Worm (Caenorhabditis elegans) whole organism, young adult: ENCODE results near the gene srab-11.

Experiments used
- F10E7.11 ChIP-seq: sonication (generic microtip); optimal IDR thresholded peaks from 2 replicates; lab custom pipeline; 2017; ENCODE audit warnings: mild to moderate bottlenecking, missing genetic modification characterization, moderate library complexity, missing compliant biosample characterization
- ama-1 ChIP-seq, 3 experiments: fragments of 150-350 bp in 1 of 3; sonication (generic microtip) in 2 of 3; optimal IDR thresholded peaks; 2 replicates each; lab custom pipeline; 2014 to 2018; ENCODE audit warnings: missing biosample characterization in 2 of 3, missing genetic modification characterization in 2 of 3, missing genetic modification reagents in 2 of 3
- aptf-2 ChIP-seq: fragments of 200-800 bp; sonication (Bioruptor generic); conservative IDR thresholded peaks from 2 replicates; pipeline ENCODE4 v1.3.6; 2022; ENCODE audit warnings: missing genetic modification reagents, missing genetic modification characterization, missing compliant biosample characterization
- athp-1 ChIP-seq: sonication (generic microtip); optimal IDR thresholded peaks from 2 replicates; lab custom pipeline; 2017; ENCODE audit warnings: mild to moderate bottlenecking, missing genetic modification characterization, missing compliant biosample characterization
- dpl-1 ChIP-seq: fragments of 150-350 bp; optimal IDR thresholded peaks from 2 replicates; lab custom pipeline; 2014; ENCODE audit warnings: missing biosample characterization, missing genetic modification reagents, missing genetic modification characterization
- ets-4 ChIP-seq: fragments of 200-800 bp; sonication (Bioruptor generic); optimal IDR thresholded peaks from 2 replicates; lab custom pipeline; 2018; ENCODE audit warnings: mild to moderate bottlenecking, missing genetic modification characterization, missing compliant biosample characterization
- hrde-1 ChIP-seq: sonication (generic microtip); optimal IDR thresholded peaks from 2 replicates; lab custom pipeline; 2016; ENCODE audit warnings: missing genetic modification characterization, mild to moderate bottlenecking, missing compliant biosample characterization, moderate library complexity, missing genotype, missing genetic modification reagents, borderline replicate concordance
- lag-1 ChIP-seq: fragments of 200-800 bp; sonication (Bioruptor generic); IDR thresholded peaks from 2 replicates; pipeline ENCODE4 v1.3.6; 2022; ENCODE audit warnings: missing genetic modification reagents, missing genetic modification characterization, missing compliant biosample characterization
- lin-54 ChIP-seq: fragments of 200-800 bp; sonication (Bioruptor generic); optimal IDR thresholded peaks from 2 replicates; lab custom pipeline; 2018; ENCODE audit warnings: mild to moderate bottlenecking, missing genetic modification characterization, missing compliant biosample characterization
- nhr-90 ChIP-seq: sonication (generic microtip); optimal IDR thresholded peaks from 2 replicates; lab custom pipeline; 2016; ENCODE audit warnings: missing genotype, mild to moderate bottlenecking, missing genetic modification characterization, missing compliant biosample characterization
- repo-1 ChIP-seq: sonication (generic microtip); optimal IDR thresholded peaks from 2 replicates; lab custom pipeline; 2017; ENCODE audit warnings: mild to moderate bottlenecking, missing genetic modification characterization, missing compliant biosample characterization
- snpc-4 ChIP-seq, 5 experiments: fragments of 150-350 bp in 1 of 5; sonication (generic microtip) in 4 of 5; optimal IDR thresholded peaks; 2 replicates each; lab custom pipeline; 2014 to 2018; ENCODE audit warnings: missing genetic modification characterization in 5 of 5, missing biosample characterization in 3 of 5, antibody characterized with exemption in 2 of 5, mild to moderate bottlenecking in 2 of 5, missing compliant biosample characterization in 2 of 5, missing genotype in 2 of 5, moderate library complexity in 2 of 5, missing genetic modification reagents in 1 of 5
- sptf-2 ChIP-seq: fragments of 200-800 bp; sonication (Bioruptor generic); optimal IDR thresholded peaks from 2 replicates; lab custom pipeline; 2018; ENCODE audit warnings: mild to moderate bottlenecking, missing genetic modification characterization, missing compliant biosample characterization

DNA sequence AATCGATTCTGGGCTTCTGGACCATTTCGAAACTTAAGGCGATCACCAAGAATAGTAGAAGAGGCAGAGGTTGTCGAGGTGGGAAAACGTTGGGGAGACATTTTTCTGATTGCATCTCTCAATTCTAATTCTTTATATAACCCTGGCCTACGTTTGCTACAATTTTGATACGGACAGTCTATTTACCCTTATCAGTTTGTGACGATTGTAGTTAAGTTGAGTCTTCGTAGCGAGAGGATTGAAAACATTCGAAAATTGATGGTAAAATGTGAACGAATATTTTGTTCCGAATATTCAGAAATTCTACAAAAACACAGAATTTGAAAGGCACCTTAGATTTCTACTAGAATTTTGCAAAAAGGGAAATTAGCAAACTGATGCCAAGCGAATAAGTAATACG lies 19.2 kb downstream of the srab-11 start, which contains the start of gene Y73C8C.10:
- no peak for TF ChIP-seq snpc-4 (GFP tag; optimal IDR thresholded peaks at IDR 0.05; lab: Kevin White, UChicago)
- TF ChIP-seq snpc-4 (tag; optimal IDR thresholded peaks at IDR 0.05; lab: Kevin White, UChicago): no peak
- TF ChIP-seq lag-1 (GFP tag; lab: Robert Waterston, UW): no peak
- TF ChIP-seq sptf-2 (GFP tag; lab: Kevin White, UChicago): no peak
- no peak for TF ChIP-seq ets-4 (GFP tag; lab: Kevin White, UChicago)
- TF ChIP-seq athp-1 (tag; lab: Kevin White, UChicago): no peak
- no peak for TF ChIP-seq F10E7.11
- no peak for TF ChIP-seq dpl-1 (GFP tag; lab: Kevin White, UChicago)
- no peak for TF ChIP-seq lin-54 (GFP tag; lab: Kevin White, UChicago)
- no peak for TF ChIP-seq aptf-2
- no peak for TF ChIP-seq ama-1 (optimal IDR thresholded peaks at IDR 0.05; lab: Kevin White, UChicago)
- TF ChIP-seq ama-1 (GFP tag; optimal IDR thresholded peaks at IDR 0.05; lab: Kevin White, UChicago): no peak
- no peak for TF ChIP-seq repo-1
- no peak for TF ChIP-seq nhr-90 (tag; lab: Kevin White, UChicago)
- TF ChIP-seq hrde-1 (tag; lab: Kevin White, UChicago): no peak
